Fruit fly (Drosophila melanogaster) whole organism, embryonic: ENCODE data around the gene lwr.

Experiments
- Ada2b ChIP-seq: fragments of 200-800 bp; sonication (Bioruptor generic); IDR thresholded peaks from 2 replicates; pipeline ENCODE4 v1.3.6; 2022; ENCODE audit warnings: missing biosample characterization, missing genetic modification characterization
- Awh ChIP-seq: fragments of 200-800 bp; sonication (Bioruptor generic); IDR thresholded peaks from 2 replicates; pipeline ENCODE4, ENCODE4 v1.3.6; 2022; ENCODE audit warnings: missing biosample characterization, missing genetic modification characterization
- C15 ChIP-seq: fragments of 200-800 bp; sonication (Bioruptor generic); IDR thresholded peaks from 3 replicates; pipeline ENCODE4 v1.3.6; 2022; ENCODE audit warnings: missing biosample characterization, missing genetic modification characterization
- CG10321 ChIP-seq: fragments of 200-800 bp; sonication (Bioruptor generic); IDR thresholded peaks from 2 replicates; pipeline ENCODE4 v1.3.6; 2022; ENCODE audit warnings: missing biosample characterization, missing genetic modification characterization
- CG10565 ChIP-seq: fragments of 200-800 bp; sonication (Bioruptor generic); optimal IDR thresholded peaks from 3 replicates; lab custom pipeline; 2016; ENCODE audit warnings: missing biosample characterization, mild to moderate bottlenecking, missing genetic modification characterization
- CG10979 ChIP-seq: fragments of 200-800 bp; sonication (Bioruptor generic); optimal IDR thresholded peaks from 2 replicates; lab custom pipeline; 2018; ENCODE audit warnings: missing biosample characterization, mild to moderate bottlenecking, missing genetic modification characterization, moderate library complexity
- CG11398 ChIP-seq: fragments of 200-800 bp; sonication (Bioruptor generic); optimal IDR thresholded peaks from 2 replicates; lab custom pipeline; 2016; ENCODE audit warnings: missing biosample characterization, missing genetic modification characterization
- CG11695 ChIP-seq: fragments of 200-800 bp; sonication (Bioruptor generic); IDR thresholded peaks from 3 replicates; pipeline ENCODE4 v1.3.6; 2022; ENCODE audit warnings: missing biosample characterization, missing genetic modification characterization
- CG14710 ChIP-seq: fragments of 200-800 bp; sonication (Bioruptor generic); optimal IDR thresholded peaks from 3 replicates; lab custom pipeline; 2019; ENCODE audit warnings: missing biosample characterization, mild to moderate bottlenecking, missing genetic modification characterization, moderate library complexity
- CG17385 ChIP-seq: fragments of 200-800 bp; sonication (Bioruptor generic); optimal IDR thresholded peaks from 3 replicates; lab custom pipeline; 2018; ENCODE audit warnings: missing biosample characterization, mild to moderate bottlenecking, missing genetic modification characterization
- CG3163 ChIP-seq: fragments of 200-800 bp; sonication (Bioruptor generic); optimal IDR thresholded peaks from 3 replicates; lab custom pipeline; 2016; ENCODE audit warnings: missing biosample characterization, missing genetic modification characterization
- CG3281 ChIP-seq: fragments of 200-800 bp; sonication (Bioruptor generic); optimal IDR thresholded peaks from 3 replicates; lab custom pipeline; 2017; ENCODE audit warnings: missing biosample characterization, mild to moderate bottlenecking, missing genetic modification characterization
- CG43689 ChIP-seq: fragments of 200-800 bp; sonication (Bioruptor generic); IDR thresholded peaks from 2 replicates; pipeline ENCODE4 v1.3.6; 2022; ENCODE audit warnings: missing biosample characterization, missing genetic modification characterization
- CG6272 ChIP-seq: fragments of 200-800 bp; sonication (Bioruptor generic); IDR thresholded peaks from 2 replicates; pipeline ENCODE4 v1.3.6; 2022; ENCODE audit warnings: missing biosample characterization, missing genetic modification characterization
- CG6683 ChIP-seq: fragments of 200-800 bp; sonication (Bioruptor generic); optimal IDR thresholded peaks from 2 replicates; lab custom pipeline; 2017; ENCODE audit warnings: missing biosample characterization, mild to moderate bottlenecking, missing genetic modification characterization, missing genetic modification reagents
- CG7271 ChIP-seq: fragments of 200-800 bp; sonication (Bioruptor generic); optimal IDR thresholded peaks from 2 replicates; lab custom pipeline; 2018; ENCODE audit warnings: missing biosample characterization, mild to moderate bottlenecking, missing genetic modification characterization, moderate library complexity
- CG7357 ChIP-seq: fragments of 200-800 bp; sonication (Bioruptor generic); IDR thresholded peaks from 3 replicates; pipeline ENCODE4 v1.3.6; 2022; ENCODE audit warnings: missing biosample characterization, missing genetic modification characterization
- CG7745 ChIP-seq: fragments of 200-800 bp; sonication (Bioruptor generic); optimal IDR thresholded peaks from 2 replicates; lab custom pipeline; 2018; ENCODE audit warnings: missing biosample characterization, mild to moderate bottlenecking, missing genetic modification characterization, moderate library complexity
- CG8089 ChIP-seq: fragments of 200-800 bp; sonication (Bioruptor generic); optimal IDR thresholded peaks from 3 replicates; lab custom pipeline; 2016; ENCODE audit warnings: missing biosample characterization, missing genetic modification characterization
- CTCF ChIP-seq: fragments of 200-800 bp; sonication (Bioruptor generic); optimal IDR thresholded peaks from 2 replicates; lab custom pipeline; 2017; ENCODE audit warnings: missing biosample characterization, mild to moderate bottlenecking, missing genetic modification characterization, moderate library complexity
- Chrac-16 ChIP-seq: fragments of 200-800 bp; sonication (Bioruptor generic); optimal IDR thresholded peaks from 3 replicates; lab custom pipeline; 2016; ENCODE audit warnings: missing biosample characterization, missing genetic modification characterization
- Elba2 ChIP-seq: fragments of 200-800 bp; sonication (Bioruptor generic); optimal IDR thresholded peaks from 3 replicates; lab custom pipeline; 2016; ENCODE audit warnings: missing biosample characterization, missing genetic modification characterization
- Gug ChIP-seq: fragments of 200-800 bp; sonication (Bioruptor generic); IDR thresholded peaks from 4 replicates; pipeline ENCODE4 v1.3.6; 2022; ENCODE audit warnings: missing biosample characterization, missing genetic modification characterization
- Hr78 ChIP-seq, 2 experiments: fragments of 200-800 bp in 1 of 2; fragments of >200 bp in 1 of 2; sonication (Bioruptor generic) in 1 of 2; optimal IDR thresholded peaks; 2 replicates each; lab custom pipeline; 2017 to 2019; ENCODE audit warnings: missing biosample characterization in 2 of 2, missing genetic modification characterization in 2 of 2, mild to moderate bottlenecking in 1 of 2, moderate library complexity in 1 of 2
- Lpt ChIP-seq: fragments of >200 bp; optimal IDR thresholded peaks from 2 replicates; lab custom pipeline; 2018; ENCODE audit warnings: missing biosample characterization, missing genetic modification characterization
- NfI ChIP-seq: fragments of 200-800 bp; sonication (Bioruptor generic); optimal IDR thresholded peaks from 3 replicates; lab custom pipeline; 2018; ENCODE audit warnings: missing biosample characterization, mild to moderate bottlenecking, missing genetic modification characterization, moderate library complexity
- Optix ChIP-seq: fragments of 200-800 bp; sonication (Bioruptor generic); IDR thresholded peaks from 3 replicates; pipeline ENCODE4 v1.3.6; 2022; ENCODE audit warnings: missing biosample characterization, missing genetic modification characterization
- PHDP ChIP-seq: fragments of 200-800 bp; sonication (Bioruptor generic); optimal IDR thresholded peaks from 3 replicates; lab custom pipeline; 2018; ENCODE audit warnings: missing biosample characterization, mild to moderate bottlenecking, missing genetic modification characterization, moderate library complexity
- Pdp1 ChIP-seq, 2 experiments: fragments of 200-800 bp; sonication (Bioruptor generic); optimal IDR thresholded peaks; 3 replicates each; lab custom pipeline; 2016; ENCODE audit warnings: missing biosample characterization in 2 of 2, missing genetic modification characterization in 2 of 2, mild to moderate bottlenecking in 1 of 2, moderate library complexity in 1 of 2
- Scr ChIP-seq: fragments of 200-800 bp; sonication (Bioruptor generic); IDR thresholded peaks from 2 replicates; pipeline ENCODE4 v1.3.6; 2022; ENCODE audit warnings: missing biosample characterization, missing genetic modification characterization; ENCODE audit not compliant: partially characterized antibody
- Side ChIP-seq: fragments of 200-800 bp; sonication (Bioruptor generic); optimal IDR thresholded peaks from 2 replicates; lab custom pipeline; 2016; ENCODE audit warnings: missing biosample characterization, missing genetic modification characterization
- amos ChIP-seq: fragments of 200-800 bp; sonication (Bioruptor generic); IDR thresholded peaks from 2 replicates; pipeline ENCODE4 v1.3.6; 2022; ENCODE audit warnings: missing biosample characterization, missing genetic modification characterization; ENCODE audit not compliant: partially characterized antibody
- bigmax ChIP-seq: fragments of 200-800 bp; sonication (Bioruptor generic); optimal IDR thresholded peaks from 2 replicates; lab custom pipeline; 2018; ENCODE audit warnings: missing biosample characterization, mild to moderate bottlenecking, missing genetic modification characterization
- cad ChIP-seq: fragments of >200 bp; optimal IDR thresholded peaks from 2 replicates; lab custom pipeline; 2017; ENCODE audit warnings: missing biosample characterization, missing genetic modification characterization
- cg ChIP-seq: fragments of 200-800 bp; sonication (Bioruptor generic); optimal IDR thresholded peaks from 3 replicates; lab custom pipeline; 2019; ENCODE audit warnings: missing biosample characterization, mild to moderate bottlenecking, missing genetic modification characterization, moderate library complexity
- crol ChIP-seq: fragments of 200-800 bp; sonication (Bioruptor generic); IDR thresholded peaks from 2 replicates; pipeline ENCODE4 v1.3.6; 2022; ENCODE audit warnings: missing biosample characterization, missing genetic modification characterization
- disco-r ChIP-seq: fragments of 200-800 bp; sonication (Bioruptor generic); optimal IDR thresholded peaks from 2 replicates; lab custom pipeline; 2016; ENCODE audit warnings: missing biosample characterization, missing genetic modification characterization
- dm ChIP-seq: fragments of 200-800 bp; sonication (Bioruptor generic); optimal IDR thresholded peaks from 3 replicates; lab custom pipeline; 2016; ENCODE audit warnings: missing biosample characterization, missing genetic modification characterization
- ems ChIP-seq: fragments of 200-800 bp; sonication (Bioruptor generic); optimal IDR thresholded peaks from 3 replicates; lab custom pipeline; 2016; ENCODE audit warnings: missing biosample characterization, missing genetic modification characterization
- fd3F ChIP-seq: fragments of 200-800 bp; sonication (Bioruptor generic); optimal IDR thresholded peaks from 2 replicates; lab custom pipeline; 2018; ENCODE audit warnings: missing biosample characterization, mild to moderate bottlenecking, missing genetic modification characterization, moderate library complexity
- gsb-n ChIP-seq: fragments of 200-800 bp; sonication (Bioruptor generic); optimal IDR thresholded peaks from 3 replicates; lab custom pipeline; 2018; ENCODE audit warnings: missing biosample characterization, mild to moderate bottlenecking, missing genetic modification characterization
- kah ChIP-seq: fragments of 200-800 bp; sonication (Bioruptor generic); optimal IDR thresholded peaks from 2 replicates; lab custom pipeline; 2018; ENCODE audit warnings: missing biosample characterization, mild to moderate bottlenecking, missing genetic modification characterization
- lov ChIP-seq, 2 experiments: fragments of 200-800 bp in 1 of 2; fragments of >200 bp in 1 of 2; sonication (Bioruptor generic) in 1 of 2; IDR thresholded peaks in 1 of 2; optimal IDR thresholded peaks in 1 of 2; 2 replicates in 1 of 2; 3 replicates in 1 of 2; pipeline versions ENCODE4 v1.3.6 to Lab custom; 2017 to 2022; ENCODE audit warnings: missing biosample characterization in 1 of 2, missing genetic modification characterization in 1 of 2
- maf-S ChIP-seq: fragments of 200-800 bp; sonication (Bioruptor generic); optimal IDR thresholded peaks from 2 replicates; lab custom pipeline; 2016; ENCODE audit warnings: missing biosample characterization, missing genetic modification characterization
- slbo ChIP-seq: fragments of 200-800 bp; sonication (Bioruptor generic); IDR thresholded peaks from 2 replicates; pipeline ENCODE4 v1.3.6; 2022; ENCODE audit warnings: missing biosample characterization, missing genetic modification characterization
- stc ChIP-seq: fragments of 200-800 bp; sonication (Bioruptor generic); IDR thresholded peaks from 2 replicates; pipeline ENCODE4 v1.3.6; 2022; ENCODE audit warnings: missing biosample characterization, missing genetic modification characterization
- stwl ChIP-seq: fragments of 200-800 bp; sonication (Bioruptor generic); optimal IDR thresholded peaks from 3 replicates; lab custom pipeline; 2018; ENCODE audit warnings: missing biosample characterization, mild to moderate bottlenecking, missing genetic modification characterization, moderate library complexity
- sug ChIP-seq: fragments of 200-800 bp; optimal IDR thresholded peaks from 2 replicates; lab custom pipeline; 2019; ENCODE audit warnings: missing biosample characterization, mild to moderate bottlenecking, missing genetic modification characterization, moderate library complexity
- trem ChIP-seq: fragments of 200-800 bp; optimal IDR thresholded peaks from 3 replicates; lab custom pipeline; 2019; ENCODE audit warnings: missing biosample characterization, mild to moderate bottlenecking, missing genetic modification characterization, moderate library complexity
- yki ChIP-seq: fragments of >200 bp; optimal IDR thresholded peaks from 3 replicates; lab custom pipeline; 2018

The lwr gene

dm6 chr2L:521940-522632 lies 20.3 kb downstream of the lwr start (continued):
- peak; percentile 87 for TF ChIP-seq stc
- peak; percentile 83 for TF ChIP-seq CG11695 (GFP tag; lab: Robert Waterston, UW)
- TF ChIP-seq CG3163 (GFP tag; lab: Kevin White, UChicago): no peak
- peak; percentile 45 for TF ChIP-seq stwl (tag; lab: Kevin White, UChicago)
- TF ChIP-seq amos (GFP tag; lab: Robert Waterston, UW): no peak
- TF ChIP-seq crol (GFP tag; lab: Robert Waterston, UW): peak; percentile 76
- no peak for TF ChIP-seq Scr
- TF ChIP-seq disco-r: no peak
- peak; percentile 45 for TF ChIP-seq maf-S (GFP tag; lab: Kevin White, UChicago)
- peak; percentile 54 for TF ChIP-seq CG43689 (GFP tag; lab: Robert Waterston, UW)
- TF ChIP-seq dm: no peak
- TF ChIP-seq CG8089 (GFP tag; lab: Kevin White, UChicago): peak; percentile 34
- peak; percentile 33 for TF ChIP-seq Elba2
- TF ChIP-seq CG14710 (tag; lab: Kevin White, UChicago): peak; percentile 81
- peak; percentile 21; the same call in 1 of the 2 replicates for TF ChIP-seq CG10321 (GFP tag; lab: Robert Waterston, UW)
- peak; percentile 35 for TF ChIP-seq kah (GFP tag; lab: Kevin White, UChicago)
- peak; percentile 70 for TF ChIP-seq CG17385
- TF ChIP-seq Lpt (GFP tag; lab: Kevin White, UChicago): no peak
- TF ChIP-seq CTCF (GFP tag; lab: Kevin White, UChicago): peak; percentile 42
- no peak for TF ChIP-seq yki (lab: Kevin White, UChicago)
- no peak for TF ChIP-seq CG10565
- TF ChIP-seq Awh (GFP tag; lab: Robert Waterston, UW): peak; percentile 83
- 0 out of 3 replicates have a peak, but pooled peaks have one; percentile 52 for TF ChIP-seq C15 (GFP tag; lab: Robert Waterston, UW)
- no peak for TF ChIP-seq cg (GFP tag; lab: Kevin White, UChicago)
- TF ChIP-seq gsb-n (tag; lab: Kevin White, UChicago): peak; percentile 82
- no peak for TF ChIP-seq CG7271 (tag; lab: Kevin White, UChicago)
- TF ChIP-seq NfI (GFP tag; lab: Kevin White, UChicago): peak; percentile 19
- peak in 1 of 2 experiments; percentile 33 for TF ChIP-seq Hr78 (GFP tag; optimal IDR thresholded peaks at IDR 0.05; lab: Kevin White, UChicago)
- TF ChIP-seq Ada2b (GFP tag; lab: Robert Waterston, UW): peak; percentile 73
- TF ChIP-seq cad (GFP tag; lab: Kevin White, UChicago): no peak
- no peak for TF ChIP-seq sug
- TF ChIP-seq PHDP (tag; lab: Kevin White, UChicago): peak; percentile 76
- TF ChIP-seq CG6272 (GFP tag; lab: Robert Waterston, UW): peak; percentile 72
- peak; percentile 61 for TF ChIP-seq CG3281
- TF ChIP-seq Side (GFP tag; lab: Kevin White, UChicago): peak; percentile 8
- TF ChIP-seq CG11398: no peak
- no peak for TF ChIP-seq fd3F (GFP tag; lab: Kevin White, UChicago)
- peak; percentile 79 for TF ChIP-seq Chrac-16 (GFP tag; lab: Kevin White, UChicago)
- no peak for TF ChIP-seq bigmax
- peak; percentile 62 for TF ChIP-seq CG7745 (tag; lab: Kevin White, UChicago)
- TF ChIP-seq Optix (GFP tag; lab: Robert Waterston, UW): peak; percentile 85
- TF ChIP-seq Pdp1 (GFP tag; optimal IDR thresholded peaks at IDR 0.05; lab: Kevin White, UChicago): peak; percentile 46 to 57
- TF ChIP-seq trem (tag; lab: Kevin White, UChicago): peak; percentile 85
- peak; percentile 32 for TF ChIP-seq CG6683 (GFP tag; lab: Kevin White, UChicago)
- no peak for TF ChIP-seq lov (optimal IDR thresholded peaks at IDR 0.05; lab: Kevin White, UChicago)
- TF ChIP-seq lov (GFP tag; IDR thresholded peaks at IDR 0.05; lab: Robert Waterston, UW): peak; percentile 88
- TF ChIP-seq CG10979 (tag; lab: Kevin White, UChicago): peak; percentile 88
- peak; percentile 66 for TF ChIP-seq slbo (GFP tag; lab: Robert Waterston, UW)
- TF ChIP-seq Gug: peak; percentile 79; the same call in 3 of the 4 replicates
- TF ChIP-seq CG7357 (GFP tag; lab: Robert Waterston, UW): peak; percentile 78; the same call in 2 of the 3 replicates
- TF ChIP-seq ems (GFP tag; lab: Kevin White, UChicago): peak; percentile 39
